Fruit fly (Drosophila melanogaster) whole organism, embryonic: ENCODE measurements around the gene wrm2.

ENCODE experiments used
- ATbp ChIP-seq: fragments of 200-800 bp; sonication (Bioruptor generic); optimal IDR thresholded peaks from 2 replicates; lab custom pipeline; 2017; ENCODE audit warnings: missing biosample characterization, mild to moderate bottlenecking, missing genetic modification characterization, missing genetic modification reagents
- Abd-B ChIP-seq: fragments of 200-800 bp; sonication (Bioruptor generic); optimal IDR thresholded peaks from 2 replicates; lab custom pipeline; 2018; ENCODE audit warnings: missing biosample characterization, mild to moderate bottlenecking, missing genetic modification characterization, moderate library complexity
- Ada2b ChIP-seq: fragments of 200-800 bp; sonication (Bioruptor generic); IDR thresholded peaks from 2 replicates; pipeline ENCODE4 v1.3.6; 2022; ENCODE audit warnings: missing biosample characterization, missing genetic modification characterization
- Antp ChIP-seq: fragments of 200-800 bp; sonication (Bioruptor generic); optimal IDR thresholded peaks from 3 replicates; lab custom pipeline; 2016; ENCODE audit warnings: missing biosample characterization, missing genetic modification characterization
- Awh ChIP-seq: fragments of 200-800 bp; sonication (Bioruptor generic); IDR thresholded peaks from 2 replicates; pipeline ENCODE4, ENCODE4 v1.3.6; 2022; ENCODE audit warnings: missing biosample characterization, missing genetic modification characterization
- BtbVII ChIP-seq: fragments of 200-800 bp; sonication (Bioruptor generic); optimal IDR thresholded peaks from 3 replicates; lab custom pipeline; 2017; ENCODE audit warnings: missing biosample characterization, mild to moderate bottlenecking, missing genetic modification characterization
- CG10267 ChIP-seq: fragments of 200-800 bp; sonication (Bioruptor generic); optimal IDR thresholded peaks from 2 replicates; lab custom pipeline; 2018; ENCODE audit warnings: missing biosample characterization, mild to moderate bottlenecking, missing genetic modification characterization, moderate library complexity
- CG11085 ChIP-seq: fragments of 200-800 bp; sonication (Bioruptor generic); IDR thresholded peaks from 2 replicates; pipeline ENCODE4 v1.3.6; 2022; ENCODE audit warnings: missing biosample characterization, missing genetic modification characterization
- CG11398 ChIP-seq: fragments of 200-800 bp; sonication (Bioruptor generic); optimal IDR thresholded peaks from 2 replicates; lab custom pipeline; 2016; ENCODE audit warnings: missing biosample characterization, missing genetic modification characterization
- CG12769 ChIP-seq: fragments of 200-800 bp; sonication (Bioruptor generic); optimal IDR thresholded peaks from 2 replicates; lab custom pipeline; 2019; ENCODE audit warnings: missing biosample characterization, mild to moderate bottlenecking, missing genetic modification characterization, moderate library complexity
- CG13287 ChIP-seq: fragments of 200-800 bp; sonication (Bioruptor generic); IDR thresholded peaks from 2 replicates; pipeline ENCODE4 v1.3.6; 2022; ENCODE audit warnings: missing biosample characterization, missing genetic modification characterization; ENCODE audit not compliant: partially characterized antibody
- CG13624 ChIP-seq: fragments of 200-800 bp; sonication (Bioruptor generic); optimal IDR thresholded peaks from 2 replicates; lab custom pipeline; 2016; ENCODE audit warnings: missing biosample characterization, missing genetic modification characterization
- CG13775 ChIP-seq: fragments of 200-800 bp; sonication (Bioruptor generic); optimal IDR thresholded peaks from 3 replicates; lab custom pipeline; 2017; ENCODE audit warnings: missing biosample characterization, mild to moderate bottlenecking, missing genetic modification characterization
- CG14050 ChIP-seq: fragments of 200-800 bp; sonication (Bioruptor generic); IDR thresholded peaks from 3 replicates; pipeline ENCODE4 v1.3.6; 2022; ENCODE audit warnings: missing biosample characterization, missing genetic modification characterization
- CG14965 ChIP-seq: fragments of 200-800 bp; sonication (Bioruptor generic); optimal IDR thresholded peaks from 2 replicates; lab custom pipeline; 2016; ENCODE audit warnings: missing biosample characterization, missing genetic modification characterization, borderline replicate concordance
- CG4282 ChIP-seq: fragments of 200-800 bp; sonication (Bioruptor generic); optimal IDR thresholded peaks from 2 replicates; lab custom pipeline; 2016; ENCODE audit warnings: missing biosample characterization, missing genetic modification characterization
- CG7357 ChIP-seq: fragments of 200-800 bp; sonication (Bioruptor generic); IDR thresholded peaks from 3 replicates; pipeline ENCODE4 v1.3.6; 2022; ENCODE audit warnings: missing biosample characterization, missing genetic modification characterization
- CG9215 ChIP-seq: fragments of 200-800 bp; sonication (Bioruptor generic); IDR thresholded peaks from 2 replicates; pipeline ENCODE4 v1.3.6; 2022; ENCODE audit warnings: missing biosample characterization, missing genetic modification characterization
- CG9932 ChIP-seq: fragments of 200-800 bp; sonication (Bioruptor generic); IDR thresholded peaks from 2 replicates; pipeline ENCODE4 v1.3.6; 2022; ENCODE audit warnings: missing biosample characterization, missing genetic modification characterization
- CkIIα-i1 ChIP-seq: fragments of 200-800 bp; sonication (Bioruptor generic); IDR thresholded peaks from 2 replicates; pipeline ENCODE4 v1.3.6; 2022; ENCODE audit warnings: missing biosample characterization, missing genetic modification characterization
- Dbx ChIP-seq: fragments of 200-800 bp; sonication (Bioruptor generic); IDR thresholded peaks from 3 replicates; pipeline ENCODE4 v1.3.6; 2022; ENCODE audit warnings: missing biosample characterization, missing genetic modification characterization
- Dip3 ChIP-seq: fragments of 200-800 bp; sonication (Bioruptor generic); optimal IDR thresholded peaks from 3 replicates; lab custom pipeline; 2016; ENCODE audit warnings: missing biosample characterization, missing genetic modification characterization
- Gug ChIP-seq: fragments of 200-800 bp; sonication (Bioruptor generic); IDR thresholded peaks from 4 replicates; pipeline ENCODE4 v1.3.6; 2022; ENCODE audit warnings: missing biosample characterization, missing genetic modification characterization
- H15 ChIP-seq: fragments of 200-800 bp; sonication (Bioruptor generic); IDR thresholded peaks from 3 replicates; pipeline ENCODE4 v1.3.6; 2022; ENCODE audit warnings: missing biosample characterization, missing genetic modification characterization
- H2.0 ChIP-seq: fragments of 200-800 bp; sonication (Bioruptor generic); IDR thresholded peaks from 2 replicates; pipeline ENCODE4 v1.3.6; 2022; ENCODE audit warnings: missing biosample characterization, missing genetic modification characterization
- Meics ChIP-seq: fragments of 200-800 bp; sonication (Bioruptor generic); optimal IDR thresholded peaks from 2 replicates; lab custom pipeline; 2017; ENCODE audit warnings: missing biosample characterization, mild to moderate bottlenecking, missing genetic modification characterization
- Sox102F ChIP-seq: fragments of 200-800 bp; sonication (Bioruptor generic); optimal IDR thresholded peaks from 2 replicates; lab custom pipeline; 2018; ENCODE audit warnings: missing biosample characterization, mild to moderate bottlenecking, missing genetic modification characterization, moderate library complexity
- Vsx1 ChIP-seq: fragments of 200-800 bp; sonication (Bioruptor generic); optimal IDR thresholded peaks from 2 replicates; lab custom pipeline; 2017; ENCODE audit warnings: missing biosample characterization, mild to moderate bottlenecking, missing genetic modification characterization, missing genetic modification reagents
- ap ChIP-seq: fragments of 200-800 bp; sonication (Bioruptor generic); IDR thresholded peaks from 2 replicates; pipeline ENCODE4 v1.3.6; 2022; ENCODE audit warnings: missing biosample characterization, missing genetic modification characterization
- ash1 ChIP-seq: fragments of 200-800 bp; sonication (Bioruptor generic); optimal IDR thresholded peaks from 2 replicates; lab custom pipeline; 2018; ENCODE audit warnings: missing biosample characterization, mild to moderate bottlenecking, missing genetic modification characterization
- chinmo ChIP-seq: fragments of 200-800 bp; sonication (Bioruptor generic); IDR thresholded peaks from 4 replicates; pipeline ENCODE4 v1.3.6; 2022; ENCODE audit warnings: missing biosample characterization, missing genetic modification characterization; ENCODE audit not compliant: partially characterized antibody
- crp ChIP-seq, 2 experiments: fragments of 200-800 bp; sonication (Bioruptor generic); optimal IDR thresholded peaks; 2 replicates in 1 of 2; 3 replicates in 1 of 2; lab custom pipeline; 2017; ENCODE audit warnings: missing biosample characterization in 2 of 2, missing genetic modification characterization in 2 of 2, mild to moderate bottlenecking in 1 of 2, moderate library complexity in 1 of 2
- ems ChIP-seq: fragments of 200-800 bp; sonication (Bioruptor generic); optimal IDR thresholded peaks from 3 replicates; lab custom pipeline; 2016; ENCODE audit warnings: missing biosample characterization, missing genetic modification characterization
- en ChIP-seq: fragments of 200-800 bp; sonication (Bioruptor generic); optimal IDR thresholded peaks from 2 replicates; lab custom pipeline; 2016; ENCODE audit warnings: missing biosample characterization, missing genetic modification characterization
- hkb ChIP-seq, 2 experiments: fragments of 200-800 bp in 1 of 2; fragments of >200 bp in 1 of 2; sonication (Bioruptor generic) in 1 of 2; IDR thresholded peaks in 1 of 2; optimal IDR thresholded peaks in 1 of 2; 2 replicates each; pipeline versions ENCODE4 v1.3.6 to Lab custom; 2017 to 2022; ENCODE audit warnings: missing biosample characterization in 1 of 2, missing genetic modification characterization in 1 of 2
- ind ChIP-seq: fragments of 200-800 bp; sonication (Bioruptor generic); optimal IDR thresholded peaks from 3 replicates; lab custom pipeline; 2016; ENCODE audit warnings: missing biosample characterization, missing genetic modification characterization
- ken ChIP-seq: fragments of 200-800 bp; sonication (Bioruptor generic); IDR thresholded peaks from 3 replicates; pipeline ENCODE4 v1.3.6; 2022; ENCODE audit warnings: missing biosample characterization, missing genetic modification characterization
- knrl ChIP-seq: fragments of 200-800 bp; sonication (Bioruptor generic); IDR thresholded peaks from 3 replicates; pipeline ENCODE4 v1.3.6; 2022; ENCODE audit warnings: missing biosample characterization, missing genetic modification characterization; ENCODE audit not compliant: partially characterized antibody
- nerfin-2 ChIP-seq: fragments of 200-800 bp; sonication (Bioruptor generic); IDR thresholded peaks from 2 replicates; pipeline ENCODE4 v1.3.6; 2022; ENCODE audit warnings: missing biosample characterization, missing genetic modification characterization; ENCODE audit not compliant: partially characterized antibody
- pan ChIP-seq, 4 experiments: fragments of >200 bp in 3 of 4; fragments of 200-800 bp in 1 of 4; sonication (Bioruptor generic) in 1 of 4; optimal IDR thresholded peaks in 3 of 4; IDR thresholded peaks in 1 of 4; 2 replicates each; pipeline versions ENCODE4 v1.3.6 to Lab custom; 2017 to 2022; ENCODE audit warnings: missing biosample characterization in 2 of 4, missing genetic modification characterization in 2 of 4, mixed read lengths in 1 of 4
- phol ChIP-seq: fragments of 200-800 bp; sonication (Bioruptor generic); optimal IDR thresholded peaks from 3 replicates; lab custom pipeline; 2018; ENCODE audit warnings: missing biosample characterization, mild to moderate bottlenecking, missing genetic modification characterization, moderate library complexity
- sens ChIP-seq: fragments of 200-800 bp; sonication (Bioruptor generic); peaks from one replicate; lab custom pipeline; 2016; ENCODE audit warnings: missing biosample characterization, missing genetic modification characterization
- seq ChIP-seq: fragments of 200-800 bp; sonication (Bioruptor generic); IDR thresholded peaks from 2 replicates; pipeline ENCODE4 v1.3.6; 2022; ENCODE audit warnings: missing biosample characterization, missing genetic modification characterization
- so ChIP-seq: fragments of 200-800 bp; sonication (Bioruptor generic); IDR thresholded peaks from 3 replicates; pipeline ENCODE4 v1.3.6; 2022; ENCODE audit warnings: missing biosample characterization, missing genetic modification characterization
- tna ChIP-seq: fragments of 200-800 bp; sonication (Bioruptor generic); IDR thresholded peaks from 2 replicates; pipeline ENCODE4 v1.3.6; 2022; ENCODE audit warnings: missing biosample characterization, missing genetic modification characterization; ENCODE audit not compliant: partially characterized antibody
- vnd ChIP-seq: fragments of 200-800 bp; sonication (Bioruptor generic); IDR thresholded peaks from 3 replicates; pipeline ENCODE4 v1.3.6; 2022; ENCODE audit warnings: missing biosample characterization, missing genetic modification characterization; ENCODE audit not compliant: partially characterized antibody
- zen2 ChIP-seq: fragments of 200-800 bp; sonication (Bioruptor generic); IDR thresholded peaks from 3 replicates; pipeline ENCODE4 v1.3.6; 2022; ENCODE audit warnings: missing biosample characterization, missing genetic modification characterization; ENCODE audit not compliant: partially characterized antibody

Gene wrm2

dm6 chr3L:7360324-7360852 is 25.4 kb upstream of the wrm2 start, which contains the start of gene Sec63:
Gene Sec63, plus strand, starts transcription at chr3L:7360561.
- TF ChIP-seq Meics (GFP tag; lab: Kevin White, UChicago) (peak; percentile 69), H2.0 (GFP tag; lab: Robert Waterston, UW) (peak; percentile 47; the same call in 1 of the 2 replicates), seq (no peak), knrl (peak; percentile 91), CG4282 (no peak), ems (GFP tag; lab: Kevin White, UChicago) (peak; percentile 24), CG13624 (GFP tag; lab: Kevin White, UChicago) (peak; percentile 36), ash1 (GFP tag; lab: Kevin White, UChicago) (no peak), Abd-B (GFP tag; lab: Kevin White, UChicago) (peak; percentile 36), en (GFP tag; lab: Kevin White, UChicago) (no peak), Gug (peak; percentile 4; the same call in 1 of the 4 replicates), tna (GFP tag; lab: Robert Waterston, UW) (peak; percentile 89), ATbp (GFP tag; lab: Kevin White, UChicago) (no peak), H15 (GFP tag; lab: Robert Waterston, UW) (peak; percentile 63; the same call in 2 of the 3 replicates), sens (GFP tag; lab: Kevin White, UChicago) (peak; percentile 83), phol (tag; lab: Kevin White, UChicago) (peak; percentile 82), CG10267 (tag; lab: Kevin White, UChicago) (peak; percentile 19), Sox102F (GFP tag; lab: Kevin White, UChicago) (no peak), Vsx1 (GFP tag; lab: Kevin White, UChicago) (peak; percentile 25), zen2 (peak; percentile 62; the same call in 2 of the 3 replicates), nerfin-2 (GFP tag; lab: Robert Waterston, UW) (peak; percentile 85), CG7357 (0 out of 3 replicates have a peak, but pooled peaks have one; percentile 24), CkIIα-i1 (GFP tag; lab: Robert Waterston, UW) (no peak), Ada2b (GFP tag; lab: Robert Waterston, UW) (0 out of 2 replicates have a peak, but pooled peaks have one; percentile 4), CG14965 (GFP tag; lab: Kevin White, UChicago) (no peak), Awh (GFP tag; lab: Robert Waterston, UW) (0 out of 2 replicates have a peak, but pooled peaks have one; percentile 29), BtbVII (GFP tag; lab: Kevin White, UChicago) (peak; percentile 21), Dip3 (GFP tag; lab: Kevin White, UChicago) (peak; percentile 58), hkb (optimal IDR thresholded peaks at IDR 0.05; lab: Kevin White, UChicago) (no peak), hkb (GFP tag; IDR thresholded peaks at IDR 0.05; lab: Robert Waterston, UW) (peak; percentile 7; the same call in 1 of the 2 replicates), CG9932 (peak; percentile 78), pan (optimal IDR thresholded peaks at IDR 0.05; lab: Kevin White, UChicago) (no peak), pan (GFP tag; optimal IDR thresholded peaks at IDR 0.05 in 1 of 2, IDR thresholded peaks at IDR 0.05 in 1 of 2) (peak in 1 of 2 experiments; percentile 54), Antp (GFP tag; lab: Kevin White, UChicago) (peak; percentile 35), CG11398 (GFP tag; lab: Kevin White, UChicago) (no peak), ind (GFP tag; lab: Kevin White, UChicago) (peak; percentile 35), ap (GFP tag; lab: Robert Waterston, UW) (peak; percentile 49; the same call in 1 of the 2 replicates), vnd (GFP tag; lab: Robert Waterston, UW) (peak; percentile 78), ken (GFP tag; lab: Robert Waterston, UW) (peak; percentile 48; the same call in 1 of the 3 replicates), CG12769 (tag; lab: Kevin White, UChicago) (no peak), CG13775 (GFP tag; lab: Kevin White, UChicago) (peak; percentile 48), crp (GFP tag; optimal IDR thresholded peaks at IDR 0.05; lab: Kevin White, UChicago) (peak in 1 of 2 experiments; percentile 74), Dbx (GFP tag; lab: Robert Waterston, UW) (peak; percentile 45; the same call in 2 of the 3 replicates), so (GFP tag; lab: Robert Waterston, UW) (peak; percentile 60; the same call in 2 of the 3 replicates), CG14050 (peak; percentile 54; the same call in 2 of the 3 replicates), chinmo (GFP tag; lab: Robert Waterston, UW) (peak; percentile 6; the same call in 2 of the 4 replicates), CG13287 (GFP tag; lab: Robert Waterston, UW) (peak; percentile 89), CG11085 (GFP tag; lab: Robert Waterston, UW) (peak; percentile 22; the same call in 1 of the 2 replicates), CG9215 (GFP tag; lab: Robert Waterston, UW) (peak; percentile 44)
